Fruit fly (Drosophila melanogaster): ENCODE data around the gene bin.
A peak's percentile ranks its signal among the peaks of the same experiment; 100 is the strongest.

DNA sequence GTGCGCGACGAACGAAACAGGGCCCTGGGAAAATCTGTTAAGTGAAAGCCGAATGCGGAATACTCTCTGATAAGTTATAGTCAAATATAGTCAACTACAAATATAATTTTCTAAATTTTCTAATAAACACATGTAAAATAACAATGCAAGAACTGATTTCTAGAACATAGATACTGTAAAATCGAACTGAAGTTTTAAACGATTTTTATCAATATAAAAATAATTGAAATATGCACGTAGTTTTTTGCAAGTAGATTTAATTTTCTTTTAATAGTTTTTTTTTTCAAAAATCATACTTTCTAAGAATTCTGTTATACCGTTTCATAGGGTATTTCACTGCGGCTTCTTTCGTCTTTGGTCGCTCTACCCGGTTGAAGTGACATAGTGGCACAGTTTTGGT is 17.9 kb downstream of the bin start:
- peak in 1 of 2 experiments; percentile 8 for TF ChIP-seq foxo (GFP tag; optimal IDR thresholded peaks at IDR 0.05)
- no peak for TF ChIP-seq Dfd (GFP tag; optimal IDR thresholded peaks at IDR 0.05)
- TF ChIP-seq sage (GFP tag; optimal IDR thresholded peaks at IDR 0.05) = no peak
- TF ChIP-seq sv (GFP tag; optimal IDR thresholded peaks at IDR 0.05) = peak; percentile 63
- TF ChIP-seq jim (GFP tag; optimal IDR thresholded peaks at IDR 0.05) = no peak
- no peak for TF ChIP-seq tai (GFP tag; optimal IDR thresholded peaks at IDR 0.05)
- TF ChIP-seq ey (GFP tag; optimal IDR thresholded peaks at IDR 0.05) = no peak
- TF ChIP-seq brk (GFP tag; optimal IDR thresholded peaks at IDR 0.05) = no peak
- TF ChIP-seq h (GFP tag; optimal IDR thresholded peaks at IDR 0.05) = no peak
- no peak for TF ChIP-seq Abd-B (GFP tag; optimal IDR thresholded peaks at IDR 0.05)
- TF ChIP-seq usp (GFP tag; optimal IDR thresholded peaks at IDR 0.05) = no peak
